Fruit fly (Drosophila melanogaster) whole organism, embryonic: ENCODE data around the gene tral.
A peak's percentile ranks its signal among the peaks of the same experiment; 100 is the strongest.

Experiments used
- CG10274 ChIP-seq: fragments of 200-800 bp; sonication (Bioruptor generic); optimal IDR thresholded peaks from 3 replicates; lab custom pipeline; 2017; ENCODE audit warnings: missing biosample characterization, mild to moderate bottlenecking, missing genetic modification characterization
- CG10366 ChIP-seq: fragments of 200-800 bp; sonication (Bioruptor generic); IDR thresholded peaks from 2 replicates; pipeline ENCODE4 v1.3.6; 2022; ENCODE audit warnings: missing biosample characterization, missing genetic modification characterization
- CG11560 ChIP-seq: fragments of 200-800 bp; sonication (Bioruptor generic); IDR thresholded peaks from 3 replicates; pipeline ENCODE4 v1.3.6; 2022; ENCODE audit warnings: missing biosample characterization, missing genetic modification characterization
- CG12769 ChIP-seq: fragments of 200-800 bp; sonication (Bioruptor generic); optimal IDR thresholded peaks from 2 replicates; lab custom pipeline; 2019; ENCODE audit warnings: missing biosample characterization, mild to moderate bottlenecking, missing genetic modification characterization, moderate library complexity
- CG17361 ChIP-seq: fragments of 200-800 bp; sonication (Bioruptor generic); IDR thresholded peaks from 3 replicates; pipeline ENCODE4 v1.3.6; 2022; ENCODE audit warnings: missing biosample characterization, missing genetic modification characterization
- CG1792 ChIP-seq: fragments of 200-800 bp; sonication (Bioruptor generic); optimal IDR thresholded peaks from 2 replicates; lab custom pipeline; 2016; ENCODE audit warnings: missing biosample characterization, missing genetic modification characterization
- CG31441 ChIP-seq: fragments of 200-800 bp; sonication (Bioruptor generic); IDR thresholded peaks from 2 replicates; pipeline ENCODE4 v1.3.6; 2022; ENCODE audit warnings: missing biosample characterization, missing genetic modification characterization
- CG32532 ChIP-seq: fragments of 200-800 bp; sonication (Bioruptor generic); IDR thresholded peaks from 2 replicates; pipeline ENCODE4 v1.3.6; 2022; ENCODE audit warnings: missing biosample characterization, missing genetic modification characterization
- CG34422 ChIP-seq: fragments of 200-800 bp; sonication (Bioruptor generic); IDR thresholded peaks from 3 replicates; pipeline ENCODE4 v1.3.6; 2022; ENCODE audit warnings: missing biosample characterization, missing genetic modification characterization
- CG3726 ChIP-seq: fragments of 200-800 bp; sonication (Bioruptor generic); IDR thresholded peaks from 3 replicates; pipeline ENCODE4, ENCODE4 v1.3.6; 2022; ENCODE audit warnings: missing biosample characterization, missing genetic modification characterization
- CG4617 ChIP-seq: fragments of 200-800 bp; sonication (Bioruptor generic); optimal IDR thresholded peaks from 3 replicates; lab custom pipeline; 2016; ENCODE audit warnings: missing biosample characterization, missing genetic modification characterization, borderline replicate concordance
- CG4707 ChIP-seq: fragments of 200-800 bp; sonication (Bioruptor generic); optimal IDR thresholded peaks from 2 replicates; lab custom pipeline; 2018; ENCODE audit warnings: missing biosample characterization, mild to moderate bottlenecking, missing genetic modification characterization, moderate library complexity
- CG6765 ChIP-seq: fragments of 200-800 bp; sonication (Bioruptor generic); optimal IDR thresholded peaks from 3 replicates; lab custom pipeline; 2017; ENCODE audit warnings: missing biosample characterization, mild to moderate bottlenecking, missing genetic modification characterization
- CG7839 ChIP-seq: fragments of 200-800 bp; sonication (Bioruptor generic); optimal IDR thresholded peaks from 3 replicates; lab custom pipeline; 2018; ENCODE audit warnings: missing biosample characterization, mild to moderate bottlenecking, missing genetic modification characterization, moderate library complexity
- CG8089 ChIP-seq: fragments of 200-800 bp; sonication (Bioruptor generic); optimal IDR thresholded peaks from 3 replicates; lab custom pipeline; 2016; ENCODE audit warnings: missing biosample characterization, missing genetic modification characterization
- CG8281 ChIP-seq: fragments of 200-800 bp; sonication (Bioruptor generic); optimal IDR thresholded peaks from 2 replicates; lab custom pipeline; 2018; ENCODE audit warnings: missing biosample characterization, mild to moderate bottlenecking, missing genetic modification characterization, moderate library complexity
- CG9932 ChIP-seq: fragments of 200-800 bp; sonication (Bioruptor generic); IDR thresholded peaks from 2 replicates; pipeline ENCODE4 v1.3.6; 2022; ENCODE audit warnings: missing biosample characterization, missing genetic modification characterization
- CoRest ChIP-seq: fragments of 200-800 bp; sonication (Bioruptor generic); optimal IDR thresholded peaks from 3 replicates; lab custom pipeline; 2018; ENCODE audit warnings: missing biosample characterization, mild to moderate bottlenecking, missing genetic modification characterization, moderate library complexity
- Dip3 ChIP-seq: fragments of 200-800 bp; sonication (Bioruptor generic); optimal IDR thresholded peaks from 3 replicates; lab custom pipeline; 2016; ENCODE audit warnings: missing biosample characterization, missing genetic modification characterization
- Doc2 ChIP-seq: fragments of 200-800 bp; sonication (Bioruptor generic); IDR thresholded peaks from 2 replicates; pipeline ENCODE4 v1.3.6; 2022; ENCODE audit warnings: missing biosample characterization, missing genetic modification characterization
- Dp ChIP-seq: fragments of 200-800 bp; sonication (Bioruptor generic); optimal IDR thresholded peaks from 2 replicates; lab custom pipeline; 2018; ENCODE audit warnings: missing biosample characterization, mild to moderate bottlenecking, missing genetic modification characterization, moderate library complexity
- Gug ChIP-seq: fragments of 200-800 bp; sonication (Bioruptor generic); IDR thresholded peaks from 4 replicates; pipeline ENCODE4 v1.3.6; 2022; ENCODE audit warnings: missing biosample characterization, missing genetic modification characterization
- HLH3B ChIP-seq: fragments of 200-800 bp; sonication (Bioruptor generic); IDR thresholded peaks from 2 replicates; pipeline ENCODE4 v1.3.6; 2022; ENCODE audit warnings: missing biosample characterization, missing genetic modification characterization
- Hr3 ChIP-seq: fragments of 200-800 bp; sonication (Bioruptor generic); optimal IDR thresholded peaks from 3 replicates; lab custom pipeline; 2016; ENCODE audit warnings: missing biosample characterization, missing genetic modification characterization
- Hr78 ChIP-seq, 2 experiments: fragments of 200-800 bp in 1 of 2; fragments of >200 bp in 1 of 2; sonication (Bioruptor generic) in 1 of 2; optimal IDR thresholded peaks; 2 replicates each; lab custom pipeline; 2017 to 2019; ENCODE audit warnings: missing biosample characterization in 2 of 2, missing genetic modification characterization in 2 of 2, mild to moderate bottlenecking in 1 of 2, moderate library complexity in 1 of 2
- Lhr ChIP-seq: fragments of 200-800 bp; sonication (Bioruptor generic); optimal IDR thresholded peaks from 3 replicates; lab custom pipeline; 2017; ENCODE audit warnings: mild to moderate bottlenecking, missing biosample characterization, missing genetic modification reagents, missing genetic modification characterization
- Nf-YA ChIP-seq: fragments of 200-800 bp; sonication (Bioruptor generic); IDR thresholded peaks from 2 replicates; pipeline ENCODE4 v1.3.6; 2022; ENCODE audit warnings: missing biosample characterization, missing genetic modification characterization
- Tbp ChIP-seq: fragments of >200 bp; optimal IDR thresholded peaks from 2 replicates; lab custom pipeline; 2018; ENCODE audit warnings: missing biosample characterization, missing genetic modification characterization
- bigmax ChIP-seq: fragments of 200-800 bp; sonication (Bioruptor generic); optimal IDR thresholded peaks from 2 replicates; lab custom pipeline; 2018; ENCODE audit warnings: missing biosample characterization, mild to moderate bottlenecking, missing genetic modification characterization
- btn ChIP-seq: fragments of 200-800 bp; sonication (Bioruptor generic); optimal IDR thresholded peaks from 2 replicates; lab custom pipeline; 2016; ENCODE audit warnings: missing biosample characterization, missing genetic modification characterization
- cas ChIP-seq: fragments of 200-800 bp; sonication (Bioruptor generic); IDR thresholded peaks from 2 replicates; pipeline ENCODE4 v1.3.6; 2022; ENCODE audit warnings: missing biosample characterization, missing genetic modification characterization
- fd96Cb ChIP-seq: fragments of 200-800 bp; sonication (Bioruptor generic); optimal IDR thresholded peaks from 2 replicates; lab custom pipeline; 2018; ENCODE audit warnings: missing biosample characterization, mild to moderate bottlenecking, missing genetic modification characterization, moderate library complexity
- fu2 ChIP-seq: fragments of 200-800 bp; sonication (Bioruptor generic); optimal IDR thresholded peaks from 2 replicates; lab custom pipeline; 2016; ENCODE audit warnings: missing biosample characterization, missing genetic modification characterization
- maf-S ChIP-seq: fragments of 200-800 bp; sonication (Bioruptor generic); optimal IDR thresholded peaks from 2 replicates; lab custom pipeline; 2016; ENCODE audit warnings: missing biosample characterization, missing genetic modification characterization
- otp ChIP-seq: fragments of 200-800 bp; sonication (Bioruptor generic); IDR thresholded peaks from 3 replicates; pipeline ENCODE4, ENCODE4 v1.3.6; 2022; ENCODE audit warnings: missing biosample characterization, missing genetic modification characterization
- pan ChIP-seq, 4 experiments: fragments of >200 bp in 3 of 4; fragments of 200-800 bp in 1 of 4; sonication (Bioruptor generic) in 1 of 4; optimal IDR thresholded peaks in 3 of 4; IDR thresholded peaks in 1 of 4; 2 replicates each; pipeline versions ENCODE4 v1.3.6 to Lab custom; 2017 to 2022; ENCODE audit warnings: missing biosample characterization in 2 of 4, missing genetic modification characterization in 2 of 4, mixed read lengths in 1 of 4
- peb ChIP-seq: fragments of 200-800 bp; sonication (Bioruptor generic); IDR thresholded peaks from 2 replicates; pipeline ENCODE4 v1.3.6; 2022; ENCODE audit warnings: missing biosample characterization, missing genetic modification characterization
- pzg ChIP-seq: fragments of 200-800 bp; sonication (Bioruptor generic); optimal IDR thresholded peaks from 3 replicates; lab custom pipeline; 2018; ENCODE audit warnings: missing biosample characterization, mild to moderate bottlenecking, missing genetic modification characterization, moderate library complexity
- rib ChIP-seq: fragments of 200-800 bp; sonication (Bioruptor generic); IDR thresholded peaks from 2 replicates; pipeline ENCODE4 v1.3.6; 2022; ENCODE audit warnings: missing biosample characterization, missing genetic modification characterization
- ro ChIP-seq: fragments of 200-800 bp; sonication (Bioruptor generic); IDR thresholded peaks from 2 replicates; pipeline ENCODE4 v1.3.6; 2022; ENCODE audit warnings: missing biosample characterization, missing genetic modification characterization
- schlank ChIP-seq: fragments of 200-800 bp; sonication (Bioruptor generic); optimal IDR thresholded peaks from 2 replicates; lab custom pipeline; 2018; ENCODE audit warnings: missing biosample characterization, mild to moderate bottlenecking, missing genetic modification characterization
- sisA ChIP-seq: fragments of 200-800 bp; sonication (Bioruptor generic); IDR thresholded peaks from 2 replicates; pipeline ENCODE4 v1.3.6; 2022; ENCODE audit warnings: missing biosample characterization, missing genetic modification characterization
- tio ChIP-seq: fragments of 200-800 bp; sonication (Bioruptor generic); optimal IDR thresholded peaks from 2 replicates; lab custom pipeline; 2017; ENCODE audit warnings: missing biosample characterization, missing genetic modification characterization, inconsistent platforms
- tll ChIP-seq, 2 experiments: fragments of 200-800 bp in 1 of 2; fragments of >200 bp in 1 of 2; sonication (Bioruptor generic) in 1 of 2; optimal IDR thresholded peaks; 2 replicates each; lab custom pipeline; 2017 to 2019; ENCODE audit warnings: missing biosample characterization in 2 of 2, missing genetic modification characterization in 2 of 2, mild to moderate bottlenecking in 1 of 2, moderate library complexity in 1 of 2
- trh ChIP-seq: fragments of 200-800 bp; sonication (Bioruptor generic); optimal IDR thresholded peaks from 2 replicates; lab custom pipeline; 2016; ENCODE audit warnings: missing biosample characterization, missing genetic modification characterization
- tx ChIP-seq: fragments of 200-800 bp; sonication (Bioruptor generic); optimal IDR thresholded peaks from 2 replicates; lab custom pipeline; 2016; ENCODE audit warnings: missing biosample characterization, missing genetic modification characterization
- wdn ChIP-seq: fragments of 200-800 bp; sonication (Bioruptor generic); IDR thresholded peaks from 2 replicates; pipeline ENCODE4 v1.3.6; 2022; ENCODE audit warnings: missing biosample characterization, missing genetic modification characterization
- zen2 ChIP-seq: fragments of 200-800 bp; sonication (Bioruptor generic); IDR thresholded peaks from 3 replicates; pipeline ENCODE4 v1.3.6; 2022; ENCODE audit warnings: missing biosample characterization, missing genetic modification characterization; ENCODE audit not compliant: partially characterized antibody
- zfh1 ChIP-seq: fragments of 200-800 bp; sonication (Bioruptor generic); IDR thresholded peaks from 3 replicates; pipeline ENCODE4 v1.3.6; 2022; ENCODE audit warnings: missing biosample characterization, missing genetic modification characterization
- zfh2 ChIP-seq: fragments of 200-800 bp; sonication (Bioruptor generic); optimal IDR thresholded peaks from 2 replicates; lab custom pipeline; 2016; ENCODE audit warnings: missing biosample characterization, missing genetic modification characterization

The tral gene

dm6 chr3L:12533392-12534070 lies 18.7 kb downstream of the tral start, which contains the start of the genes Tsf2 and CG34242 (continued):
- TF ChIP-seq CG6765 (GFP tag; lab: Kevin White, UChicago) (no peak), tll (GFP tag; optimal IDR thresholded peaks at IDR 0.05; lab: Kevin White, UChicago) (no peak), Dp (GFP tag; lab: Kevin White, UChicago) (peak; percentile 25), Gug (GFP tag; lab: Robert Waterston, UW) (peak; percentile 91), CG10366 (GFP tag; lab: Robert Waterston, UW) (no peak; the same call in 1 of the 2 replicates), CG4707 (GFP tag; lab: Kevin White, UChicago) (no peak), fd96Cb (tag; lab: Kevin White, UChicago) (peak; percentile 92), tio (GFP tag; lab: Kevin White, UChicago) (no peak), peb (GFP tag; lab: Robert Waterston, UW) (peak; percentile 89), CG3726 (GFP tag; lab: Robert Waterston, UW) (peak; percentile 84; the same call in 2 of the 3 replicates), bigmax (GFP tag; lab: Kevin White, UChicago) (no peak), wdn (GFP tag; lab: Robert Waterston, UW) (peak; percentile 62; the same call in 1 of the 2 replicates), CG8281 (tag; lab: Kevin White, UChicago) (no peak), CG1792 (GFP tag; lab: Kevin White, UChicago) (no peak), zfh2 (GFP tag; lab: Kevin White, UChicago) (no peak), CG17361 (GFP tag; lab: Robert Waterston, UW) (peak; percentile 94), zen2 (GFP tag; lab: Robert Waterston, UW) (no peak), fu2 (GFP tag; lab: Kevin White, UChicago) (no peak), CoRest (tag; lab: Kevin White, UChicago) (peak; percentile 67), CG11560 (tag; lab: Robert Waterston, UW) (peak; percentile 87), ro (GFP tag; lab: Robert Waterston, UW) (peak; percentile 89), Dip3 (GFP tag; lab: Kevin White, UChicago) (peak; percentile 34), pzg (GFP tag; lab: Kevin White, UChicago) (peak; percentile 57), Tbp (no peak), sisA (peak; percentile 96), Hr78 (GFP tag; optimal IDR thresholded peaks at IDR 0.05; lab: Kevin White, UChicago) (no peak), otp (GFP tag; lab: Robert Waterston, UW) (peak; percentile 72; the same call in 1 of the 3 replicates), Nf-YA (GFP tag; lab: Robert Waterston, UW) (peak; percentile 91), tx (GFP tag; lab: Kevin White, UChicago) (no peak), schlank (no peak), cas (GFP tag; lab: Robert Waterston, UW) (peak; percentile 84), CG8089 (GFP tag; lab: Kevin White, UChicago) (no peak), CG34422 (GFP tag; lab: Robert Waterston, UW) (peak; percentile 92), HLH3B (GFP tag; lab: Robert Waterston, UW) (peak; percentile 93), Hr3 (GFP tag; lab: Kevin White, UChicago) (no peak), CG7839 (peak; percentile 52), rib (GFP tag; lab: Robert Waterston, UW) (peak; percentile 72), CG4617 (GFP tag; lab: Kevin White, UChicago) (peak; percentile 26), zfh1 (GFP tag; lab: Robert Waterston, UW) (peak; percentile 93), CG10274 (GFP tag; lab: Kevin White, UChicago) (no peak), CG12769 (tag; lab: Kevin White, UChicago) (no peak), btn (GFP tag; lab: Kevin White, UChicago) (no peak), CG31441 (GFP tag; lab: Robert Waterston, UW) (peak; percentile 89), Lhr (peak; percentile 31), pan (optimal IDR thresholded peaks at IDR 0.05; lab: Kevin White, UChicago) (no peak), pan (GFP tag; optimal IDR thresholded peaks at IDR 0.05 in 1 of 2, IDR thresholded peaks at IDR 0.05 in 1 of 2) (peak in 1 of 2 experiments; percentile 96), CG9932 (GFP tag; lab: Robert Waterston, UW) (peak; percentile 96), trh (GFP tag; lab: Kevin White, UChicago) (no peak), Doc2 (GFP tag; lab: Robert Waterston, UW) (peak; percentile 52; the same call in 1 of the 2 replicates), maf-S (GFP tag; lab: Kevin White, UChicago) (no peak), CG32532 (peak; percentile 93)
